Worm (Caenorhabditis elegans): Measurements from ENCODE around the gene sti-1.

The sti-1 gene

ce11 chrV:731330-731729 is 42.0 kb upstream of the sti-1 start (continued):
- TF ChIP-seq ctbp-1 (GFP tag; IDR thresholded peaks at IDR 0.05) (peak; percentile 65; the same call in 1 of the 2 replicates), unc-62 (GFP tag; optimal IDR thresholded peaks at IDR 0.05 in 1 of 2) (peak; percentile 76 to 98), unc-62 (tag; optimal IDR thresholded peaks at IDR 0.05) (peak; percentile 8), aly-2 (tag; optimal IDR thresholded peaks at IDR 0.05) (no peak), cey-2 (tag; optimal IDR thresholded peaks at IDR 0.05; ENCODE audit: borderline replicate concordance, insufficient read depth) (no peak), mep-1 (tag; optimal IDR thresholded peaks at IDR 0.05) (peak; percentile 79), nhr-25 (tag; optimal IDR thresholded peaks at IDR 0.05; ENCODE audit: borderline replicate concordance, insufficient read depth) (no peak), pha-4 (GFP tag; IDR thresholded peaks at IDR 0.05) (peak; percentile 80), pha-4 (tag; optimal IDR thresholded peaks at IDR 0.05) (no peak), hlh-30 (tag; optimal IDR thresholded peaks at IDR 0.05; ENCODE audit: insufficient read depth) (peak; percentile 98), lsy-2 (tag; optimal IDR thresholded peaks at IDR 0.05) (peak; percentile 71 to 78), nhr-76 (tag; optimal IDR thresholded peaks at IDR 0.05) (no peak), dmd-9 (GFP tag; IDR thresholded peaks at IDR 0.05) (no peak), php-3 (GFP tag; IDR thresholded peaks at IDR 0.05) (peak; percentile 92), rbr-2 (tag; optimal IDR thresholded peaks at IDR 0.05) (peak; percentile 35), skn-1 (tag; optimal IDR thresholded peaks at IDR 0.05) (no peak), Y105C5A.15 (GFP tag; IDR thresholded peaks at IDR 0.05) (no peak), lin-13 (GFP tag; optimal IDR thresholded peaks at IDR 0.05) (no peak), ceh-20 (GFP tag; IDR thresholded peaks at IDR 0.05) (peak; percentile 90), ZK546.5 (tag; optimal IDR thresholded peaks at IDR 0.05) (no peak), ceh-62 (tag; optimal IDR thresholded peaks at IDR 0.05) (no peak), spr-1 (tag; optimal IDR thresholded peaks at IDR 0.05) (peak; percentile 56), lir-3 (tag; optimal IDR thresholded peaks at IDR 0.05) (no peak), hlh-11 (tag; optimal IDR thresholded peaks at IDR 0.05) (peak; percentile 99), ceh-32 (tag; optimal IDR thresholded peaks at IDR 0.05; ENCODE audit: poor library complexity) (no peak), snpc-1.2 (GFP tag; IDR thresholded peaks at IDR 0.05) (no peak), zip-2 (tag; optimal IDR thresholded peaks at IDR 0.05) (peak; percentile 37), lim-7 (GFP tag; IDR thresholded peaks at IDR 0.05) (no peak), lin-1 (GFP tag; IDR thresholded peaks at IDR 0.05) (peak; percentile 80), D1046.2 (GFP tag; IDR thresholded peaks at IDR 0.05) (no peak), lin-38 (GFP tag; IDR thresholded peaks at IDR 0.05) (peak; percentile 42), daf-8 (GFP tag; IDR thresholded peaks at IDR 0.05) (no peak), ceh-82 (tag; optimal IDR thresholded peaks at IDR 0.05) (no peak), egl-43 (GFP tag; IDR thresholded peaks at IDR 0.05) (peak; percentile 65; the same call in 1 of the 2 replicates), F44E2.7 (GFP tag; IDR thresholded peaks at IDR 0.05) (no peak), tra-1 (GFP tag; IDR thresholded peaks at IDR 0.05) (peak; percentile 94), zfp-2 (tag; optimal IDR thresholded peaks at IDR 0.05) (no peak), tag-97 (GFP tag; IDR thresholded peaks at IDR 0.05) (no peak), unc-130 (GFP tag; optimal IDR thresholded peaks at IDR 0.05) (no peak), ztf-11 (tag; optimal IDR thresholded peaks at IDR 0.05) (no peak), aha-1 (tag) (peak; percentile 97), vab-7 (GFP tag; IDR thresholded peaks at IDR 0.05) (no peak), dve-1 (tag; optimal IDR thresholded peaks at IDR 0.05; ENCODE audit: insufficient read depth) (peak; percentile 97), nhr-48 (tag; optimal IDR thresholded peaks at IDR 0.05) (peak; percentile 92), nhr-42 (GFP tag; IDR thresholded peaks at IDR 0.05) (peak; percentile 68), unc-39 (tag; optimal IDR thresholded peaks at IDR 0.05) (no peak), pqm-1 (tag; optimal IDR thresholded peaks at IDR 0.05) (peak; percentile 70), daf-12 (tag; optimal IDR thresholded peaks at IDR 0.05) (no peak), nhr-11 (tag; optimal IDR thresholded peaks at IDR 0.05) (peak; percentile 96), gei-8 (GFP tag; optimal IDR thresholded peaks at IDR 0.05) (peak; percentile 88), F10B5.3 (tag; optimal IDR thresholded peaks at IDR 0.05) (no peak), R02D3.7 (tag; optimal IDR thresholded peaks at IDR 0.05) (no peak), nhr-28 (tag; optimal IDR thresholded peaks at IDR 0.05) (peak; percentile 96)
